Fruit fly (Drosophila melanogaster) Kc167 (cell line): ENCODE results near the gene ry.

Experiments used
- Myc ChIP-seq: fragments of >200 bp; optimal IDR thresholded peaks from 2 replicates; lab custom pipeline; 2017; ENCODE audit warnings: missing external identifiers
- Sin3A ChIP-seq: fragments of >200 bp; optimal IDR thresholded peaks from 2 replicates; lab custom pipeline; 2018; ENCODE audit warnings: missing external identifiers
- h ChIP-seq: fragments of >200 bp; optimal IDR thresholded peaks from 3 replicates; lab custom pipeline; 2018; ENCODE audit warnings: missing external identifiers
- psq ChIP-seq: fragments of >200 bp; optimal IDR thresholded peaks from 2 replicates; lab custom pipeline; 2017; ENCODE audit warnings: missing external identifiers

- TF ChIP-seq Sin3A (lab: Kevin White, UChicago) (no peak), Myc (lab: Kevin White, UChicago) (no peak), psq (lab: Kevin White, UChicago) (no peak), h (lab: Kevin White, UChicago) (no peak)
Measured at dm6 chr3R:12988411-12988810, 43.9 kb upstream of the ry start, which contains the start of gene CG14383.
